Fruit fly (Drosophila melanogaster) whole organism, embryonic: Measurements from ENCODE around the gene Tbca.
A peak's percentile ranks its signal among the peaks of the same experiment; 100 is the strongest.

ENCODE experiments used
- Abd-B ChIP-seq: fragments of 200-800 bp; sonication (Bioruptor generic); optimal IDR thresholded peaks from 2 replicates; lab custom pipeline; 2018; ENCODE audit warnings: missing biosample characterization, mild to moderate bottlenecking, missing genetic modification characterization, moderate library complexity
- Ada2b ChIP-seq: fragments of 200-800 bp; sonication (Bioruptor generic); IDR thresholded peaks from 2 replicates; pipeline ENCODE4 v1.3.6; 2022; ENCODE audit warnings: missing biosample characterization, missing genetic modification characterization
- Atf3 ChIP-seq: fragments of 200-800 bp; sonication (Bioruptor generic); optimal IDR thresholded peaks from 3 replicates; lab custom pipeline; 2016; ENCODE audit warnings: missing biosample characterization, missing genetic modification characterization
- CG10321 ChIP-seq: fragments of 200-800 bp; sonication (Bioruptor generic); IDR thresholded peaks from 2 replicates; pipeline ENCODE4 v1.3.6; 2022; ENCODE audit warnings: missing biosample characterization, missing genetic modification characterization
- CG10366 ChIP-seq: fragments of 200-800 bp; sonication (Bioruptor generic); IDR thresholded peaks from 2 replicates; pipeline ENCODE4 v1.3.6; 2022; ENCODE audit warnings: missing biosample characterization, missing genetic modification characterization
- CG11247 ChIP-seq: fragments of 200-800 bp; sonication (Bioruptor generic); IDR thresholded peaks from 2 replicates; pipeline ENCODE4 v1.3.6; 2022; ENCODE audit warnings: missing biosample characterization, missing genetic modification characterization
- CG14441 ChIP-seq: fragments of 200-800 bp; sonication (Bioruptor generic); IDR thresholded peaks from 2 replicates; pipeline ENCODE4 v1.3.6; 2022; ENCODE audit warnings: missing biosample characterization, missing genetic modification characterization
- CG1647 ChIP-seq: fragments of 200-800 bp; sonication (Bioruptor generic); optimal IDR thresholded peaks from 3 replicates; lab custom pipeline; 2016; ENCODE audit warnings: missing biosample characterization, missing genetic modification characterization
- CG16779 ChIP-seq: fragments of 200-800 bp; sonication (Bioruptor generic); IDR thresholded peaks from 2 replicates; pipeline ENCODE4 v1.3.6; 2022; ENCODE audit warnings: missing biosample characterization, missing genetic modification characterization
- CG16863 ChIP-seq: fragments of 200-800 bp; sonication (Bioruptor generic); optimal IDR thresholded peaks from 3 replicates; lab custom pipeline; 2016; ENCODE audit warnings: missing biosample characterization, missing genetic modification characterization
- CG17361 ChIP-seq: fragments of 200-800 bp; sonication (Bioruptor generic); IDR thresholded peaks from 3 replicates; pipeline ENCODE4 v1.3.6; 2022; ENCODE audit warnings: missing biosample characterization, missing genetic modification characterization
- CG17568 ChIP-seq: fragments of 200-800 bp; sonication (Bioruptor generic); optimal IDR thresholded peaks from 2 replicates; lab custom pipeline; 2018; ENCODE audit warnings: missing biosample characterization, mild to moderate bottlenecking, missing genetic modification characterization, moderate library complexity
- CG18011 ChIP-seq: fragments of 200-800 bp; sonication (Bioruptor generic); optimal IDR thresholded peaks from 2 replicates; lab custom pipeline; 2017; ENCODE audit warnings: missing biosample characterization, missing genetic modification characterization, mild to moderate bottlenecking, moderate library complexity, missing genotype
- CG30431 ChIP-seq: fragments of 200-800 bp; sonication (Bioruptor generic); optimal IDR thresholded peaks from 2 replicates; lab custom pipeline; 2017; ENCODE audit warnings: missing biosample characterization, missing genetic modification characterization
- CG32532 ChIP-seq: fragments of 200-800 bp; sonication (Bioruptor generic); IDR thresholded peaks from 2 replicates; pipeline ENCODE4 v1.3.6; 2022; ENCODE audit warnings: missing biosample characterization, missing genetic modification characterization
- CG33213 ChIP-seq: fragments of 200-800 bp; sonication (Bioruptor generic); optimal IDR thresholded peaks from 3 replicates; lab custom pipeline; 2016; ENCODE audit warnings: missing biosample characterization, missing genetic modification characterization
- CG4404 ChIP-seq: fragments of 200-800 bp; sonication (Bioruptor generic); IDR thresholded peaks from 2 replicates; pipeline ENCODE4 v1.3.6; 2022; ENCODE audit warnings: missing biosample characterization, missing genetic modification characterization
- CG4424 ChIP-seq: fragments of 200-800 bp; sonication (Bioruptor generic); optimal IDR thresholded peaks from 3 replicates; lab custom pipeline; 2016; ENCODE audit warnings: missing biosample characterization, missing genetic modification characterization
- CG4820 ChIP-seq: fragments of 200-800 bp; sonication (Bioruptor generic); optimal IDR thresholded peaks from 3 replicates; lab custom pipeline; 2016; ENCODE audit warnings: missing biosample characterization, missing genetic modification characterization
- CG5245 ChIP-seq: fragments of 200-800 bp; sonication (Bioruptor generic); optimal IDR thresholded peaks from 3 replicates; lab custom pipeline; 2016; ENCODE audit warnings: missing biosample characterization, missing genetic modification characterization
- CG9609 ChIP-seq: fragments of 200-800 bp; sonication (Bioruptor generic); optimal IDR thresholded peaks from 3 replicates; lab custom pipeline; 2016; ENCODE audit warnings: missing biosample characterization, missing genetic modification characterization
- Deaf1 ChIP-seq: fragments of 200-800 bp; optimal IDR thresholded peaks from 3 replicates; lab custom pipeline; 2019; ENCODE audit warnings: missing biosample characterization, mild to moderate bottlenecking, missing genetic modification characterization, moderate library complexity
- Hand ChIP-seq: fragments of 200-800 bp; sonication (Bioruptor generic); optimal IDR thresholded peaks from 2 replicates; lab custom pipeline; 2017; ENCODE audit warnings: mild to moderate bottlenecking, missing biosample characterization, missing genetic modification reagents, missing genetic modification characterization
- Kr ChIP-seq: fragments of 200-800 bp; sonication (Bioruptor generic); optimal IDR thresholded peaks from 2 replicates; lab custom pipeline; 2017; ENCODE audit warnings: missing biosample characterization, mild to moderate bottlenecking, missing genetic modification characterization
- Med ChIP-seq: fragments of 200-800 bp; sonication (Bioruptor generic); peaks from one replicate; lab custom pipeline; 2016; ENCODE audit warnings: missing biosample characterization, missing genetic modification characterization, mild to moderate bottlenecking, inconsistent platforms, moderate library complexity
- NFAT ChIP-seq: fragments of 200-800 bp; sonication (Bioruptor generic); IDR thresholded peaks from 2 replicates; pipeline ENCODE4 v1.3.6; 2022; ENCODE audit warnings: missing biosample characterization, missing genetic modification characterization
- Nf-YC ChIP-seq: fragments of 200-800 bp; optimal IDR thresholded peaks from 3 replicates; lab custom pipeline; 2019; ENCODE audit warnings: missing biosample characterization, mild to moderate bottlenecking, missing genetic modification characterization, moderate library complexity
- Opbp ChIP-seq: fragments of 200-800 bp; sonication (Bioruptor generic); IDR thresholded peaks from 3 replicates; pipeline ENCODE4 v1.3.6; 2022; ENCODE audit warnings: missing biosample characterization, missing genetic modification characterization; ENCODE audit not compliant: partially characterized antibody
- Taf1 ChIP-seq: fragments of 200-800 bp; sonication (Bioruptor generic); IDR thresholded peaks from 2 replicates; pipeline ENCODE4 v1.3.6; 2022; ENCODE audit warnings: missing biosample characterization, missing genetic modification characterization
- Xbp1 ChIP-seq: fragments of 200-800 bp; sonication (Bioruptor generic); optimal IDR thresholded peaks from 3 replicates; lab custom pipeline; 2016; ENCODE audit warnings: missing biosample characterization, mild to moderate bottlenecking, missing genetic modification characterization
- ap ChIP-seq: fragments of 200-800 bp; sonication (Bioruptor generic); IDR thresholded peaks from 2 replicates; pipeline ENCODE4 v1.3.6; 2022; ENCODE audit warnings: missing biosample characterization, missing genetic modification characterization
- bcd ChIP-seq: fragments of 200-800 bp; sonication (Bioruptor generic); optimal IDR thresholded peaks from 2 replicates; lab custom pipeline; 2017; ENCODE audit warnings: missing biosample characterization, mild to moderate bottlenecking, missing genetic modification characterization
- br ChIP-seq: fragments of >200 bp; optimal IDR thresholded peaks from 2 replicates; lab custom pipeline; 2017
- corto ChIP-seq: fragments of 200-800 bp; sonication (Bioruptor generic); optimal IDR thresholded peaks from 2 replicates; lab custom pipeline; 2016; ENCODE audit warnings: missing biosample characterization, mild to moderate bottlenecking, missing genetic modification characterization, moderate library complexity
- crc ChIP-seq: fragments of 200-800 bp; sonication (Bioruptor generic); optimal IDR thresholded peaks from 2 replicates; lab custom pipeline; 2016; ENCODE audit warnings: missing biosample characterization, missing genetic modification characterization
- dan ChIP-seq: fragments of 200-800 bp; sonication (Bioruptor generic); IDR thresholded peaks from 2 replicates; pipeline ENCODE4 v1.3.6; 2022; ENCODE audit warnings: missing biosample characterization, missing genetic modification characterization
- eve ChIP-seq, 2 experiments: fragments of >200 bp; optimal IDR thresholded peaks; 2 replicates each; lab custom pipeline; 2017; ENCODE audit warnings: missing biosample characterization in 2 of 2, missing genetic modification characterization in 2 of 2
- eyg ChIP-seq: fragments of 200-800 bp; sonication (Bioruptor generic); optimal IDR thresholded peaks from 3 replicates; lab custom pipeline; 2016; ENCODE audit warnings: missing biosample characterization, missing genetic modification characterization
- her ChIP-seq: fragments of 200-800 bp; sonication (Bioruptor generic); optimal IDR thresholded peaks from 2 replicates; lab custom pipeline; 2016; ENCODE audit warnings: missing biosample characterization, missing genetic modification characterization
- klu ChIP-seq: fragments of 200-800 bp; sonication (Bioruptor generic); IDR thresholded peaks from 2 replicates; pipeline ENCODE4 v1.3.6; 2022; ENCODE audit warnings: missing biosample characterization, missing genetic modification characterization
- nerfin-1 ChIP-seq: fragments of 200-800 bp; sonication (Bioruptor generic); optimal IDR thresholded peaks from 3 replicates; lab custom pipeline; 2019; ENCODE audit warnings: missing biosample characterization, mild to moderate bottlenecking, missing genetic modification characterization, moderate library complexity
- p53 ChIP-seq: fragments of 200-800 bp; sonication (Bioruptor generic); optimal IDR thresholded peaks from 2 replicates; lab custom pipeline; 2016; ENCODE audit warnings: missing biosample characterization, missing genetic modification characterization
- pita ChIP-seq: fragments of 200-800 bp; sonication (Bioruptor generic); optimal IDR thresholded peaks from 2 replicates; lab custom pipeline; 2017; ENCODE audit warnings: missing biosample characterization, mild to moderate bottlenecking, missing genetic modification characterization
- prd ChIP-seq, 3 experiments: fragments of >200 bp in 2 of 3; fragments of 200-800 bp in 1 of 3; sonication (Bioruptor generic) in 1 of 3; optimal IDR thresholded peaks in 2 of 3; IDR thresholded peaks in 1 of 3; 2 replicates in 2 of 3; 3 replicates in 1 of 3; pipeline versions ENCODE4 v1.3.6 to Lab custom; 2017 to 2022; ENCODE audit warnings: missing biosample characterization in 1 of 3, missing genetic modification characterization in 1 of 3
- sens ChIP-seq: fragments of 200-800 bp; sonication (Bioruptor generic); peaks from one replicate; lab custom pipeline; 2016; ENCODE audit warnings: missing biosample characterization, missing genetic modification characterization
- seq ChIP-seq: fragments of 200-800 bp; sonication (Bioruptor generic); IDR thresholded peaks from 2 replicates; pipeline ENCODE4 v1.3.6; 2022; ENCODE audit warnings: missing biosample characterization, missing genetic modification characterization
- sima ChIP-seq: fragments of 200-800 bp; sonication (Bioruptor generic); optimal IDR thresholded peaks from 2 replicates; lab custom pipeline; 2016; ENCODE audit warnings: missing biosample characterization, missing genetic modification characterization
- so ChIP-seq: fragments of 200-800 bp; sonication (Bioruptor generic); IDR thresholded peaks from 3 replicates; pipeline ENCODE4 v1.3.6; 2022; ENCODE audit warnings: missing biosample characterization, missing genetic modification characterization
- tll ChIP-seq, 2 experiments: fragments of 200-800 bp in 1 of 2; fragments of >200 bp in 1 of 2; sonication (Bioruptor generic) in 1 of 2; optimal IDR thresholded peaks; 2 replicates each; lab custom pipeline; 2017 to 2019; ENCODE audit warnings: missing biosample characterization in 2 of 2, missing genetic modification characterization in 2 of 2, mild to moderate bottlenecking in 1 of 2, moderate library complexity in 1 of 2
- tx ChIP-seq: fragments of 200-800 bp; sonication (Bioruptor generic); optimal IDR thresholded peaks from 2 replicates; lab custom pipeline; 2016; ENCODE audit warnings: missing biosample characterization, missing genetic modification characterization
- zfh2 ChIP-seq: fragments of 200-800 bp; sonication (Bioruptor generic); optimal IDR thresholded peaks from 2 replicates; lab custom pipeline; 2016; ENCODE audit warnings: missing biosample characterization, missing genetic modification characterization

Gene Tbca

DNA sequence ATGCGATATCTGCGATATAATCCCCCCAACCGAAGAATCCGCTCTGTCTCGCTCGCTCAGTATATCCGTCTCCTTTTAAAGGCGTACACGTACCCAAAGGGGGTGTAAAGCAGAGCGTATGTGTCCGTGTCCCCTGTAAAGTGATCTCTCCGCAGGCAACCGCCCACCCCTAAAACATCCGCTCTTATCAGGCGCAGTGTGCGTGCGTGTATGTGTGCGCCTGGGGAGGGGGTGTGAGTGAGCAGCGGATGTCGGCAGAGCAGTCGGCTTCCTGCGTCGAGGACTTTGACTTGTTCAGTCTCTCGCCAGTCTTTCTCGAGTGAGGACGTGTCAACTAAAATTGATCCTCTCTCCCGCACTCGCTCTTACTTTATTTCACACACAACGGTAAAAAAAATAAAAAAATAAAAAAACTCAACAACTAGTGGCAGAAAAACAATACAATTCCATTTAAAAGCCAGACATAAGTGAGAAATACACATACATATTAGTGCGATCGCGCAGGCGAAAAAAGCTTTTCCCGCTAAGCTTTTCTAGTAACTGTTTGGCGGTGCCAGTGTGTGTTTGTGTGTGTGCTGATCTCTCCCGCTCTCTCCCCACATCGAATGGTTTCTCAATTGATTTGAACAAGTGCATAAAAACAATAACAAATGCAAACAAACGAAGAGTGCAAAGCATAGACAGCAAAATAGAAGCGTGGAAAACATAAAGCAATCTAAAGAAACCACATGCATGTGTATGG is 17.6 kb upstream of the Tbca start (continued):
- TF ChIP-seq NFAT (GFP tag; lab: Robert Waterston, UW) (peak; percentile 3; the same call in 1 of the 2 replicates), CG4404 (no peak), CG1647 (GFP tag; lab: Kevin White, UChicago) (no peak), pita (GFP tag; lab: Kevin White, UChicago) (no peak), CG11247 (GFP tag; lab: Robert Waterston, UW) (no peak), Atf3 (GFP tag; lab: Kevin White, UChicago) (no peak), prd (optimal IDR thresholded peaks at IDR 0.05; lab: Kevin White, UChicago) (no peak), prd (GFP tag; IDR thresholded peaks at IDR 0.05; lab: Robert Waterston, UW) (0 out of 3 replicates have a peak, but pooled peaks have one; percentile 11), Xbp1 (GFP tag; lab: Kevin White, UChicago) (no peak), CG4820 (GFP tag; lab: Kevin White, UChicago) (no peak), eve (GFP tag; optimal IDR thresholded peaks at IDR 0.05; lab: Kevin White, UChicago) (no peak), sima (no peak), nerfin-1 (tag; lab: Kevin White, UChicago) (peak; percentile 51), CG14441 (GFP tag; lab: Robert Waterston, UW) (no peak), seq (GFP tag; lab: Robert Waterston, UW) (no peak), Med (peak; percentile 63), p53 (no peak), CG30431 (GFP tag; lab: Kevin White, UChicago) (no peak), CG33213 (GFP tag; lab: Kevin White, UChicago) (peak; percentile 23), Taf1 (no peak), Hand (GFP tag; lab: Kevin White, UChicago) (no peak), Deaf1 (tag; lab: Kevin White, UChicago) (peak; percentile 48), Ada2b (GFP tag; lab: Robert Waterston, UW) (no peak), CG32532 (GFP tag; lab: Robert Waterston, UW) (peak; percentile 22; the same call in 1 of the 2 replicates), CG18011 (GFP tag; lab: Kevin White, UChicago) (no peak), CG4424 (no peak), br (lab: Kevin White, UChicago) (no peak), Abd-B (GFP tag; lab: Kevin White, UChicago) (no peak), CG17568 (GFP tag; lab: Kevin White, UChicago) (no peak), crc (no peak), Kr (peak; percentile 2), tx (GFP tag; lab: Kevin White, UChicago) (no peak), CG10366 (GFP tag; lab: Robert Waterston, UW) (no peak), ap (GFP tag; lab: Robert Waterston, UW) (no peak), zfh2 (GFP tag; lab: Kevin White, UChicago) (no peak), eyg (GFP tag; lab: Kevin White, UChicago) (peak; percentile 9), klu (GFP tag; lab: Robert Waterston, UW) (no peak), Nf-YC (tag; lab: Kevin White, UChicago) (no peak), corto (no peak), Opbp (GFP tag; lab: Robert Waterston, UW) (0 out of 3 replicates have a peak, but pooled peaks have one; percentile 28), CG9609 (GFP tag; lab: Kevin White, UChicago) (no peak), sens (GFP tag; lab: Kevin White, UChicago) (peak; percentile 65), CG5245 (GFP tag; lab: Kevin White, UChicago) (no peak), CG17361 (no peak), tll (GFP tag; optimal IDR thresholded peaks at IDR 0.05; lab: Kevin White, UChicago) (peak in 1 of 2 experiments; percentile 41), her (GFP tag; lab: Kevin White, UChicago) (no peak), bcd (GFP tag; lab: Kevin White, UChicago) (no peak), dan (no peak), so (0 out of 3 replicates have a peak, but pooled peaks have one; percentile 29), CG10321 (GFP tag; lab: Robert Waterston, UW) (no peak), CG16779 (GFP tag; lab: Robert Waterston, UW) (0 out of 2 replicates have a peak, but pooled peaks have one; percentile 38), CG16863 (no peak)
